Worm (Caenorhabditis elegans) whole organism, late embryonic: ENCODE measurements around the gene srh-218.

Experiments used
- F13H6.1 ChIP-seq: sonication (generic microtip); optimal IDR thresholded peaks from 2 replicates; lab custom pipeline; 2016; ENCODE audit warnings: missing genetic modification characterization, missing compliant biosample characterization
- T23F11.4 ChIP-seq: fragments of 200-800 bp; sonication (Bioruptor generic); optimal IDR thresholded peaks from 2 replicates; lab custom pipeline; 2018; ENCODE audit warnings: mild to moderate bottlenecking, missing genetic modification characterization, missing compliant biosample characterization
- ama-1 ChIP-seq: fragments of 150-350 bp; optimal IDR thresholded peaks from 2 replicates; lab custom pipeline; 2014
- ceh-19 ChIP-seq: fragments of 200-800 bp; sonication (Bioruptor generic); optimal IDR thresholded peaks from 2 replicates; lab custom pipeline; 2018; ENCODE audit warnings: mild to moderate bottlenecking, missing genetic modification characterization, missing compliant biosample characterization
- che-1 ChIP-seq: sonication (generic microtip); optimal IDR thresholded peaks from 2 replicates; lab custom pipeline; 2016; ENCODE audit warnings: mild to moderate bottlenecking, missing genetic modification characterization, missing compliant biosample characterization
- fkh-10 ChIP-seq: fragments of 150-350 bp; optimal IDR thresholded peaks from 2 replicates; lab custom pipeline; 2014; ENCODE audit warnings: missing biosample characterization, missing genetic modification reagents, missing genetic modification characterization
- hlh-8 ChIP-seq: sonication (generic microtip); optimal IDR thresholded peaks from 2 replicates; lab custom pipeline; 2016; ENCODE audit warnings: missing genotype, missing genetic modification characterization, missing compliant biosample characterization
- nhr-232 ChIP-seq: sonication (generic microtip); optimal IDR thresholded peaks from 2 replicates; lab custom pipeline; 2016; ENCODE audit warnings: missing genetic modification characterization, missing compliant biosample characterization
- odd-2 ChIP-seq: sonication (generic microtip); optimal IDR thresholded peaks from 2 replicates; lab custom pipeline; 2017; ENCODE audit warnings: antibody characterized with exemption, mild to moderate bottlenecking, missing genetic modification characterization, missing compliant biosample characterization
- pha-4 ChIP-seq: fragments of 150-350 bp; optimal IDR thresholded peaks from 2 replicates; lab custom pipeline; 2018; ENCODE audit warnings: missing biosample characterization, missing genetic modification reagents, missing genetic modification characterization
- pros-1 ChIP-seq: fragments of 150-350 bp; optimal IDR thresholded peaks from 2 replicates; lab custom pipeline; 2014; ENCODE audit warnings: missing biosample characterization, missing genetic modification reagents, missing genetic modification characterization
- tbx-2 ChIP-seq: sonication (generic microtip); optimal IDR thresholded peaks from 2 replicates; lab custom pipeline; 2016; ENCODE audit warnings: missing genetic modification characterization, missing compliant biosample characterization
- unc-86 ChIP-seq: sonication (generic microtip); optimal IDR thresholded peaks from 2 replicates; lab custom pipeline; 2016; ENCODE audit warnings: missing genetic modification characterization, missing compliant biosample characterization

DNA sequence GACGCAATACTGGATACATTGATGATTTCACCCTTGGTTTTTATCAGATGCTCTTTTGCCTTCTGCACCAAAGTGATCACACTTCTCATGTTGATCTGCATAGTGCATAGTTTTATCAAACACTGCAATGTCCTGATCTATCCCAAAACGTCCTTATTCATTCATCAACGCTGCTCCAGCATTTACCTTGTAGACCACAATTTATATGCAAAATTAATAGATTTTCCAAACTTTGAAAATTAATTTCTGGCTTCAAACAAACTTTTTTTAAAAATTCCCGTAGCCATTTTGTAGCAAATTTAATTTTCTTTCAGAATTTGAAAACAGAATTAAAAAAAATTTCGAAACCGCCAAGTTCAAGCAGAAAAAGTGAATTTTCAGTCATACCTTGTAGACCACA lies 9.2 kb upstream of the srh-218 start, which contains the start of gene C06B8.3:
- TF ChIP-seq F13H6.1 (tag; lab: Kevin White, UChicago) (no peak), T23F11.4 (GFP tag; lab: Kevin White, UChicago) (no peak), fkh-10 (GFP tag; lab: Kevin White, UChicago) (no peak), che-1 (tag; lab: Kevin White, UChicago) (no peak), pha-4 (tag; lab: Kevin White, UChicago) (no peak), unc-86 (tag; lab: Kevin White, UChicago) (no peak), tbx-2 (no peak), odd-2 (tag; lab: Kevin White, UChicago) (no peak), ama-1 (lab: Kevin White, UChicago) (no peak), hlh-8 (tag; lab: Kevin White, UChicago) (no peak), nhr-232 (tag; lab: Kevin White, UChicago) (no peak), ceh-19 (GFP tag; lab: Kevin White, UChicago) (no peak), pros-1 (no peak)
